Worm (Caenorhabditis elegans) whole organism, L1 larva: ENCODE measurements around the gene nhr-126.

Experiments
- C04F5.9 ChIP-seq: sonication (generic microtip); optimal IDR thresholded peaks from 2 replicates; lab custom pipeline; 2016; ENCODE audit warnings: missing genetic modification characterization, missing compliant biosample characterization
- C16A3.4 ChIP-seq: fragments of 150-350 bp; optimal IDR thresholded peaks from 2 replicates; lab custom pipeline; 2014; ENCODE audit warnings: missing biosample characterization, missing genetic modification characterization
- Y116A8C.19 ChIP-seq: sonication (generic microtip); optimal IDR thresholded peaks from 2 replicates; lab custom pipeline; 2016; ENCODE audit warnings: missing compliant biosample characterization, missing genetic modification characterization, borderline replicate concordance
- aha-1 ChIP-seq: fragments of 150-350 bp; optimal IDR thresholded peaks from 2 replicates; lab custom pipeline; 2014; ENCODE audit warnings: missing biosample characterization, missing genetic modification characterization
- aly-2 ChIP-seq: fragments of 150-350 bp; optimal IDR thresholded peaks from 2 replicates; lab custom pipeline; 2014; ENCODE audit warnings: missing biosample characterization, missing genetic modification characterization
- blmp-1 ChIP-seq: fragments of 150-350 bp; optimal IDR thresholded peaks from 2 replicates; lab custom pipeline; 2014; ENCODE audit warnings: missing biosample characterization, missing genetic modification characterization
- ceh-63 ChIP-seq: fragments of 200-800 bp; sonication (Bioruptor generic); optimal IDR thresholded peaks from 2 replicates; lab custom pipeline; 2018; ENCODE audit warnings: mild to moderate bottlenecking, missing genetic modification characterization, missing compliant biosample characterization
- ceh-8 ChIP-seq: fragments of 200-800 bp; sonication (Bioruptor generic); optimal IDR thresholded peaks from 2 replicates; lab custom pipeline; 2018; ENCODE audit warnings: mild to moderate bottlenecking, missing genetic modification characterization, moderate library complexity, missing compliant biosample characterization
- ceh-82 ChIP-seq, 3 experiments: fragments of 150-350 bp in 1 of 3; sonication (generic microtip) in 2 of 3; optimal IDR thresholded peaks; 2 replicates each; lab custom pipeline; 2014 to 2017; ENCODE audit warnings: missing biosample characterization in 3 of 3, missing genetic modification characterization in 3 of 3
- ces-1 ChIP-seq: fragments of 150-350 bp; optimal IDR thresholded peaks from 2 replicates; lab custom pipeline; 2014; ENCODE audit warnings: missing biosample characterization, missing genetic modification reagents, missing genetic modification characterization
- dpl-1 ChIP-seq, 3 experiments: fragments of 150-350 bp in 2 of 3; sonication (generic microtip) in 1 of 3; optimal IDR thresholded peaks; 2 replicates each; lab custom pipeline; 2014 to 2017; ENCODE audit warnings: missing biosample characterization in 3 of 3, missing genetic modification characterization in 3 of 3, missing genetic modification reagents in 3 of 3
- dsc-1 ChIP-seq: sonication (generic microtip); optimal IDR thresholded peaks from 2 replicates; lab custom pipeline; 2016; ENCODE audit warnings: mild to moderate bottlenecking, missing genetic modification characterization, missing compliant biosample characterization
- efl-1 ChIP-seq, 4 experiments: fragments of 150-350 bp; optimal IDR thresholded peaks in 3 of 4; peaks in 1 of 4; 1 replicate in 1 of 4; 2 replicates in 3 of 4; lab custom pipeline; 2014; ENCODE audit warnings: missing biosample characterization in 2 of 4, missing genetic modification characterization in 2 of 4, missing genetic modification reagents in 2 of 4
- elt-2 ChIP-seq: sonication (generic microtip); optimal IDR thresholded peaks from 2 replicates; lab custom pipeline; 2016; ENCODE audit warnings: missing genetic modification characterization, mild to moderate bottlenecking, inconsistent platforms, missing compliant biosample characterization, missing genetic modification reagents
- elt-3 ChIP-seq, 6 experiments: fragments of 150-350 bp in 1 of 6; sonication (generic microtip); optimal IDR thresholded peaks; 2 replicates each; lab custom pipeline; 2017 to 2018; ENCODE audit warnings: missing biosample characterization in 6 of 6, missing genetic modification characterization in 6 of 6, inconsistent platforms in 1 of 6
- ets-5 ChIP-seq: fragments of 200-800 bp; sonication (Bioruptor generic); IDR thresholded peaks from 2 replicates; pipeline ENCODE4 v1.3.6; 2022; ENCODE audit warnings: missing genetic modification characterization, missing compliant biosample characterization
- hlh-4 ChIP-seq: sonication (generic microtip); optimal IDR thresholded peaks from 2 replicates; lab custom pipeline; 2016; ENCODE audit warnings: mild to moderate bottlenecking, missing genetic modification characterization, missing compliant biosample characterization
- hpl-2 ChIP-seq: fragments of 150-350 bp; optimal IDR thresholded peaks from 2 replicates; lab custom pipeline; 2014; ENCODE audit warnings: missing biosample characterization, missing genetic modification reagents, missing genetic modification characterization
- irx-1 ChIP-seq: sonication (generic microtip); optimal IDR thresholded peaks from 2 replicates; lab custom pipeline; 2016; ENCODE audit warnings: missing genetic modification characterization, missing compliant biosample characterization
- isw-1 ChIP-seq: fragments of 200-800 bp; sonication (Bioruptor generic); IDR thresholded peaks from 2 replicates; pipeline ENCODE4 v1.3.6; 2022; ENCODE audit warnings: missing genetic modification characterization, missing compliant biosample characterization
- lin-35 ChIP-seq, 2 experiments: fragments of 150-350 bp; optimal IDR thresholded peaks; 2 replicates each; lab custom pipeline; 2014; ENCODE audit warnings: missing biosample characterization in 2 of 2, missing genetic modification characterization in 2 of 2, missing genetic modification reagents in 2 of 2
- lsy-2 ChIP-seq, 2 experiments: fragments of 150-350 bp; optimal IDR thresholded peaks; 2 replicates each; lab custom pipeline; 2014; ENCODE audit warnings: missing biosample characterization in 2 of 2, missing genetic modification characterization in 2 of 2
- mab-9 ChIP-seq: fragments of 200-800 bp; sonication (Bioruptor generic); IDR thresholded peaks from 2 replicates; pipeline ENCODE4 v1.3.6; 2022; ENCODE audit warnings: missing genetic modification reagents, missing genetic modification characterization, missing compliant biosample characterization
- mep-1 ChIP-seq: fragments of 150-350 bp; optimal IDR thresholded peaks from 2 replicates; lab custom pipeline; 2014; ENCODE audit warnings: missing biosample characterization, missing genetic modification characterization
- nhr-20 ChIP-seq: sonication (generic microtip); optimal IDR thresholded peaks from 2 replicates; lab custom pipeline; 2016; ENCODE audit warnings: mild to moderate bottlenecking, missing genetic modification characterization, missing compliant biosample characterization
- nhr-28 ChIP-seq: fragments of 150-350 bp; optimal IDR thresholded peaks from 2 replicates; lab custom pipeline; 2014; ENCODE audit warnings: missing biosample characterization, missing genetic modification characterization
- nhr-71 ChIP-seq: sonication (generic microtip); optimal IDR thresholded peaks from 2 replicates; lab custom pipeline; 2016; ENCODE audit warnings: mild to moderate bottlenecking, missing genetic modification characterization, moderate library complexity, missing compliant biosample characterization
- nhr-84 ChIP-seq: sonication (generic microtip); optimal IDR thresholded peaks from 2 replicates; lab custom pipeline; 2017; ENCODE audit warnings: missing biosample characterization, missing genetic modification characterization
- nhr-85 ChIP-seq: sonication (generic microtip); peaks from one replicate; lab custom pipeline; 2016; ENCODE audit warnings: missing genetic modification characterization, inconsistent platforms, missing compliant biosample characterization
- nhr-90 ChIP-seq: sonication (generic microtip); optimal IDR thresholded peaks from 2 replicates; lab custom pipeline; 2016; ENCODE audit warnings: mild to moderate bottlenecking, missing genetic modification characterization, missing compliant biosample characterization; ENCODE audit not compliant: poor library complexity
- pag-3 ChIP-seq: sonication (generic microtip); optimal IDR thresholded peaks from 2 replicates; lab custom pipeline; 2017; ENCODE audit warnings: missing genetic modification characterization, mild to moderate bottlenecking, missing compliant biosample characterization, antibody characterized with exemption, borderline replicate concordance; ENCODE audit not compliant: insufficient read depth
- rnt-1 ChIP-seq: sonication (generic microtip); optimal IDR thresholded peaks from 2 replicates; lab custom pipeline; 2016; ENCODE audit warnings: mild to moderate bottlenecking, missing genetic modification characterization, moderate library complexity, missing compliant biosample characterization
- skn-1 ChIP-seq: fragments of 150-350 bp; optimal IDR thresholded peaks from 2 replicates; lab custom pipeline; 2014; ENCODE audit warnings: missing biosample characterization, missing genetic modification characterization
- snpc-4 ChIP-seq: fragments of 150-350 bp; optimal IDR thresholded peaks from 2 replicates; lab custom pipeline; 2014; ENCODE audit warnings: missing biosample characterization, missing genetic modification characterization
- snu-23 ChIP-seq: sonication (generic microtip); optimal IDR thresholded peaks from 2 replicates; lab custom pipeline; 2016; ENCODE audit warnings: missing genetic modification characterization, missing compliant biosample characterization
- sup-37 ChIP-seq: fragments of 200-800 bp; sonication (Bioruptor generic); optimal IDR thresholded peaks from 2 replicates; lab custom pipeline; 2018; ENCODE audit warnings: mild to moderate bottlenecking, missing genetic modification characterization, missing compliant biosample characterization
- swsn-7 ChIP-seq: sonication (generic microtip); optimal IDR thresholded peaks from 2 replicates; lab custom pipeline; 2016; ENCODE audit warnings: missing genetic modification characterization, missing compliant biosample characterization
- tbx-2 ChIP-seq: sonication (generic microtip); optimal IDR thresholded peaks from 2 replicates; lab custom pipeline; 2016; ENCODE audit warnings: missing genetic modification characterization, missing compliant biosample characterization
- unc-130 ChIP-seq: fragments of 150-350 bp; optimal IDR thresholded peaks from 2 replicates; lab custom pipeline; 2017; ENCODE audit warnings: missing biosample characterization, missing genetic modification characterization, inconsistent platforms
- zip-4 ChIP-seq: fragments of 200-800 bp; sonication (Bioruptor generic); optimal IDR thresholded peaks from 2 replicates; lab custom pipeline; 2018; ENCODE audit warnings: mild to moderate bottlenecking, missing genetic modification characterization, moderate library complexity, missing compliant biosample characterization
- ztf-11 ChIP-seq, 2 experiments: sonication (generic microtip); optimal IDR thresholded peaks; 2 replicates each; lab custom pipeline; 2016 to 2017; ENCODE audit warnings: missing genetic modification characterization in 2 of 2, missing biosample characterization in 1 of 2, missing compliant biosample characterization in 1 of 2
- ztf-4 ChIP-seq: fragments of 150-350 bp; optimal IDR thresholded peaks from 2 replicates; lab custom pipeline; 2014; ENCODE audit warnings: missing biosample characterization, missing genetic modification characterization

nhr-126 gene

DNA sequence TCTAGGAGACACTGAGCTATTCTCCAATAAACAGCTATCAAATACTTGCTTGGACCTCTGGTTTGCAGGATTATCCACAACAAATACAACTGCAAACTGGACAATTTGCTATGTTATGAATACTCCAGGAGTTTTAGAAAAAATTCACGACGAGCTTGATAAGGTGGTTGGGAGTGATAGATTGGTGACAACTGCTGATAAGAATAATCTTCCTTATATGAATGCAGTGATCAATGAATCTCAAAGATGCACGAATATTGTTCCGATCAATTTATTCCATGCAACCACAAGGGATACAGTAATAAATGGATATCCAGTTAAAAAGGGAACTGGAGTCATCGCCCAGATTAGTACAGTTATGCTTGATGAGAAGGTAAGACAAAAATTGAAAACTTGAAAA is 22.9 kb downstream of the nhr-126 start:
- TF ChIP-seq hpl-2 (GFP tag; lab: Kevin White, UChicago) = no peak
- peak; percentile 2 for TF ChIP-seq elt-2 (tag; lab: Kevin White, UChicago)

DNA sequence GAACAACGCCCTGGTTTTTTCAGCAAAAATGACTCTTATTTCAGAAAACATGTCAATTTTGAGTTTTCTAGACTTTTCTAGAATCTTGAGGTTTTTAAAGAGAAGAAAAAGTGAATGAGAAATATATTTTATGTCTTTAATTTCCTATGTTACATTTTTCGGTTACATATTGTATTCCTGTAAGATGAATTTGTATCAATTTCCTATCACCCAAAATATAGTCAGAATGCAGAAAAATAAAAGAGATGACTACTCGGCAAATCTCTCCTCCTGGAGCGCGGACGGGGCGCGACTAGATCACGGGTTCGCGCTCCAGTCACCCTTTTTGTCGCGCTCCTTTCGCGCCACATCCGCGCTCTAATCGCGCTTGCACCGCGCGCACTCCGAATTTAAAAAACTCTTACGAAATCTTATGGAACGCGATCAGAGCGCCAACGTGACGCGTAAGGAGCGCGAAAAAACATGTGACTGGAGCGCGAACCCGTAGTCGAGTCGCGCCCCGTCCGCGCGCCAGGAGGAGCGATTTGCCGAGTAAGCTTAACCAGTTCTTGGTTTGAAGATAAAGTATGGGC is 25.8 kb downstream of the nhr-126 start, which contains the start of gene str-253:
TSS of gene str-253 (minus strand) at position 51 of the 572 bp plus-strand sequence.
- TF ChIP-seq elt-2 (tag; lab: Kevin White, UChicago) (no peak), C04F5.9 (tag; lab: Kevin White, UChicago) (no peak), ceh-8 (GFP tag; lab: Kevin White, UChicago) (no peak), nhr-71 (tag; lab: Kevin White, UChicago) (no peak), nhr-90 (tag; lab: Kevin White, UChicago) (no peak), irx-1 (tag; lab: Kevin White, UChicago) (no peak), snu-23 (GFP tag; lab: Kevin White, UChicago) (no peak), unc-130 (tag; lab: Kevin White, UChicago) (no peak), ztf-11 (tag; optimal IDR thresholded peaks at IDR 0.05; lab: Kevin White, UChicago) (no peak), nhr-84 (no peak), dpl-1 (GFP tag; optimal IDR thresholded peaks at IDR 0.05; lab: Kevin White, UChicago) (no peak), snpc-4 (no peak)

DNA sequence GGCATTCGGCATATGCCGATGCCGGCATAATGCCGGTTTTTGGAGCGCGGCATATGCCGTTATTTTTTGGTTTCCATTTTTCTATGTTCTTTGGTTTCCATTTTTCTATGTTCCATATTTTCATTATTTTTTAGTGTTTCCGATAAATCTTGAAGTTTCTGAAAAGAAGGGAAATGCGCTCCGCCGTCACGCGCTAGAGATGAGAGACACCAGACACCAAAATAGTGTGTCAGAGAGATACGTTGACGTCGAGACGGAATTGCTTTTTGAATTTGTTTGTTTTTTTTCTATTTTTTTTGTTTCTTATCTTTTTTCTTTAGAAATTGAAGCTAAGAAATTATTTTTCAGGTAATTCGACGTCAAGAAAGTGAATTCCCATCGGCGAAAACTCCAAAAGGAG is 26.3 kb downstream of the nhr-126 start, which contains the start of gene F41B5.1:
TSS of gene F41B5.1 (plus strand) at position 343 of the 400 bp plus-strand sequence.
- TF ChIP-seq lsy-2 (tag; optimal IDR thresholded peaks at IDR 0.05; lab: Kevin White, UChicago) (peak in 1 of 2 experiments; percentile 3), isw-1 (GFP tag; lab: Robert Waterston, UW) (peak; percentile 9; the same call in 1 of the 2 replicates)

DNA sequence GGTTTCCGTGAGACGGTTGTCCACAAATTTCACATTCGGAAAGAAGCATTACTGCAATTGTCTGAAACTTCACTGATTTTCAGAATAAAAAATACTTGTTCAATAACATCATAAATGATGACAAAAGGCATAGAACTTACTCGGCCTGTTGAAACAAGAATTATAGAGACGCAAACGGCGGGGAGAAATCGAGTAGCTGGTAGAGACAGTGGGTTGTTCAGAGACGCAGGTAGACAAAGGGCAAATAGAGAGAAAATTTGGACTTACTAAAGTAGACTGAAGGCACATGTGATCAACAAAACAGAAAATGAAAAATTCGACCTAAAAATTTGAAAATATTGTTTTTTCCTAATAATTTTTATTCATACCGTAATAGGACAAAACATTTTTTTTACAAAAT is 30.9 kb downstream of the nhr-126 start, which contains the start of gene nhr-182:
TSS of gene nhr-182 (minus strand) at position 178 of the 400 bp plus-strand sequence.
- TF ChIP-seq tbx-2 (tag; lab: Kevin White, UChicago) (peak; percentile 24), aly-2 (tag; lab: Kevin White, UChicago) (no peak), blmp-1 (tag; lab: Kevin White, UChicago) (peak; percentile 61), lsy-2 (tag; optimal IDR thresholded peaks at IDR 0.05; lab: Kevin White, UChicago) (peak; percentile 2 to 43), nhr-20 (tag; lab: Kevin White, UChicago) (peak; percentile 92), ztf-4 (tag; lab: Kevin White, UChicago) (no peak), efl-1 (optimal IDR thresholded peaks at IDR 0.05; lab: Kevin White, UChicago) (peak; percentile 36 to 51), efl-1 (GFP tag; optimal IDR thresholded peaks at IDR 0.05 in 1 of 2; lab: Kevin White, UChicago) (no peak), snu-23 (GFP tag; lab: Kevin White, UChicago) (peak; percentile 57), dpl-1 (GFP tag; optimal IDR thresholded peaks at IDR 0.05; lab: Kevin White, UChicago) (peak in 1 of 3 experiments; percentile 20), elt-3 (tag; optimal IDR thresholded peaks at IDR 0.05; lab: Kevin White, UChicago) (peak in 1 of 6 experiments; percentile 6), ces-1 (no peak), mep-1 (tag; lab: Kevin White, UChicago) (peak; percentile 34), aha-1 (tag; lab: Kevin White, UChicago) (no peak), nhr-85 (tag; lab: Kevin White, UChicago) (peak; percentile 80), rnt-1 (peak; percentile 1), lin-35 (GFP tag; optimal IDR thresholded peaks at IDR 0.05; lab: Kevin White, UChicago) (peak in 1 of 2 experiments; percentile 56), skn-1 (tag; lab: Kevin White, UChicago) (peak; percentile 97), nhr-71 (tag; lab: Kevin White, UChicago) (peak; percentile 57), ceh-82 (tag; optimal IDR thresholded peaks at IDR 0.05; lab: Kevin White, UChicago) (no peak)

DNA sequence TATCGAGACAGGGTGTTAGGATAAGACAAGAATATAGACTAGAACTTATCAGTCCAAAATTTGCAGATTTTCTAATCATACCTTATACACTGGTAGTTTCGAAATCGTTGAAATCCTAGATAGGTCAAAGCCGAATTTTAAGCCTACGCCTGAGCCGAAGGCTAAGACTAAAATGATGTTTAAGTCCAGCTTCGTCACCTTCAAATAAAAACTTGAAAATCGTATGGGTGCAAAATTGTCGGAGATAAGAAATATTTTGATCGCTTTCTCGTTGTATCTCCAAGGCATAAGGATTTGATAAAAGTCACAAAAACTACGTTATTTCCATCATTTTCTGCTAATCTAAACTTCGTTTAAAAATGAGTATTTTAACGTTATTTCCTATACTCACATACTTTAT is 31.8 kb downstream of the nhr-126 start, which contains the start of gene F41B5.12:
TSS of gene F41B5.12 (plus strand) at position 301 of the 400 bp plus-strand sequence.
- TF ChIP-seq aha-1 (tag; lab: Kevin White, UChicago) = no peak
- TF ChIP-seq elt-3 (tag; optimal IDR thresholded peaks at IDR 0.05; lab: Kevin White, UChicago) = no peak
- TF ChIP-seq zip-4 (GFP tag; lab: Kevin White, UChicago) = no peak
- TF ChIP-seq ets-5 (GFP tag; lab: Robert Waterston, UW) = no peak
- no peak for TF ChIP-seq mab-9 (GFP tag; lab: Robert Waterston, UW)
- no peak for TF ChIP-seq ceh-63 (GFP tag; lab: Kevin White, UChicago)
- TF ChIP-seq C16A3.4 (tag; lab: Kevin White, UChicago) = no peak
- no peak for TF ChIP-seq Y116A8C.19 (tag; lab: Kevin White, UChicago)
- TF ChIP-seq snu-23 (GFP tag; lab: Kevin White, UChicago) = no peak
- no peak for TF ChIP-seq pag-3 (tag; lab: Kevin White, UChicago)
- TF ChIP-seq tbx-2 (tag; lab: Kevin White, UChicago) = no peak
- TF ChIP-seq elt-2 (tag; lab: Kevin White, UChicago) = no peak
- no peak for TF ChIP-seq ztf-11 (tag; optimal IDR thresholded peaks at IDR 0.05; lab: Kevin White, UChicago)
- TF ChIP-seq swsn-7 (tag; lab: Kevin White, UChicago) = no peak
- no peak for TF ChIP-seq dsc-1 (tag; lab: Kevin White, UChicago)
- no peak for TF ChIP-seq sup-37 (GFP tag; lab: Kevin White, UChicago)
- TF ChIP-seq nhr-28 = no peak
- no peak for TF ChIP-seq hlh-4 (tag; lab: Kevin White, UChicago)
